Worm (Caenorhabditis elegans): ENCODE data around the gene Y53C12A.7.
A peak's percentile ranks its signal among the peaks of the same experiment; 100 is the strongest.

Y53C12A.7 gene

ce11 chrII:9656210-9656755 is 44.1 kb upstream of the Y53C12A.7 start, which contains the start of gene gstk-1 (continued):
- TF ChIP-seq mep-1 (tag; optimal IDR thresholded peaks at IDR 0.05): no peak
- peak in 2 of 6 experiments; percentile 44 to 67 for TF ChIP-seq elt-3 (tag; optimal IDR thresholded peaks at IDR 0.05)
- TF ChIP-seq nhr-12 (tag; optimal IDR thresholded peaks at IDR 0.05): no peak
- TF ChIP-seq nhr-90 (tag; optimal IDR thresholded peaks at IDR 0.05; ENCODE audit: poor library complexity): peak; percentile 61
- TF ChIP-seq lin-14 (GFP tag; optimal IDR thresholded peaks at IDR 0.05): peak; percentile 10
- TF ChIP-seq ces-1 (GFP tag; optimal IDR thresholded peaks at IDR 0.05): no peak
- peak; percentile 31 for TF ChIP-seq blmp-1 (tag; optimal IDR thresholded peaks at IDR 0.05)
- TF ChIP-seq unc-30 (tag; optimal IDR thresholded peaks at IDR 0.05): no peak
- TF ChIP-seq rnt-1 (tag; optimal IDR thresholded peaks at IDR 0.05): peak; percentile 23
- no peak for TF ChIP-seq unc-86 (tag; optimal IDR thresholded peaks at IDR 0.05)
- no peak for TF ChIP-seq nhr-237 (tag; optimal IDR thresholded peaks at IDR 0.05)
- TF ChIP-seq F16B12.6 (tag; optimal IDR thresholded peaks at IDR 0.05): no peak
- no peak for TF ChIP-seq zip-4 (GFP tag; optimal IDR thresholded peaks at IDR 0.05)
- no peak for TF ChIP-seq zag-1 (tag; optimal IDR thresholded peaks at IDR 0.05)
- TF ChIP-seq nhr-11 (tag; optimal IDR thresholded peaks at IDR 0.05): peak; percentile 13
- no peak for TF ChIP-seq pag-3 (tag; optimal IDR thresholded peaks at IDR 0.05; ENCODE audit: borderline replicate concordance, insufficient read depth)
- TF ChIP-seq nhr-85 (tag): peak; percentile 78
- TF ChIP-seq nhr-28 (tag; optimal IDR thresholded peaks at IDR 0.05): no peak
- TF ChIP-seq tbx-2 (tag; optimal IDR thresholded peaks at IDR 0.05): peak; percentile 9
- peak; percentile 68 for TF ChIP-seq elt-2 (tag; optimal IDR thresholded peaks at IDR 0.05)
- no peak for TF ChIP-seq lin-15B (tag; optimal IDR thresholded peaks at IDR 0.05)
- no peak for TF ChIP-seq nhr-77 (tag; optimal IDR thresholded peaks at IDR 0.05)
- TF ChIP-seq nhr-19 (GFP tag; conservative IDR thresholded peaks at IDR 0.05): 0 out of 2 replicates have a peak, but pooled peaks have one; percentile 13
- TF ChIP-seq efl-1 (optimal IDR thresholded peaks at IDR 0.05): peak in 1 of 2 experiments; percentile 13
- TF ChIP-seq efl-1 (GFP tag; optimal IDR thresholded peaks at IDR 0.05 in 1 of 2): no peak

ce11 chrII:9658915-9659314 is 41.4 kb upstream of the Y53C12A.7 start, which contains the start of gene ZK1320.2:
Gene ZK1320.2, minus strand, starts transcription at chrII:9659002.
- no peak for TF ChIP-seq lin-15B (tag; optimal IDR thresholded peaks at IDR 0.05)
- no peak for TF ChIP-seq mep-1 (tag; optimal IDR thresholded peaks at IDR 0.05)
- TF ChIP-seq alr-1 (tag; optimal IDR thresholded peaks at IDR 0.05; ENCODE audit: borderline replicate concordance): no peak
- peak; percentile 26 for TF ChIP-seq elt-2 (tag; optimal IDR thresholded peaks at IDR 0.05)

- TF ChIP-seq lin-15B (tag; optimal IDR thresholded peaks at IDR 0.05) (no peak), C34B4.2 (tag; optimal IDR thresholded peaks at IDR 0.05) (no peak)
Measured at ce11 chrII:9660379-9660778, 40.0 kb upstream of the Y53C12A.7 start, which contains the start of gene ZK1320.3. Gene ZK1320.3, minus strand, starts transcription at chrII:9660419.

ce11 chrII:9662160-9662559 is 38.2 kb upstream of the Y53C12A.7 start:
- TF ChIP-seq snpc-4 (tag; optimal IDR thresholded peaks at IDR 0.05) (no peak), jun-1 (tag; optimal IDR thresholded peaks at IDR 0.05) (no peak), lin-15B (tag; optimal IDR thresholded peaks at IDR 0.05) (no peak), nhr-12 (tag; optimal IDR thresholded peaks at IDR 0.05) (no peak), ceh-88 (GFP tag; IDR thresholded peaks at IDR 0.05) (no peak), nhr-11 (tag; optimal IDR thresholded peaks at IDR 0.05) (no peak), lsy-2 (tag; optimal IDR thresholded peaks at IDR 0.05) (no peak), efl-1 (optimal IDR thresholded peaks at IDR 0.05) (no peak), efl-1 (GFP tag; optimal IDR thresholded peaks at IDR 0.05 in 1 of 2) (no peak), nhr-19 (GFP tag; conservative IDR thresholded peaks at IDR 0.05) (no peak), fkh-4 (tag; optimal IDR thresholded peaks at IDR 0.05; ENCODE audit: borderline replicate concordance) (no peak), nhr-85 (tag) (no peak), lir-3 (tag; optimal IDR thresholded peaks at IDR 0.05; ENCODE audit: poor library complexity) (no peak)

ce11 chrII:9662797-9663196 is 37.5 kb upstream of the Y53C12A.7 start, which contains the start of gene cyp-13A10:
Gene cyp-13A10, minus strand, starts transcription at chrII:9662884.
- TF ChIP-seq nhr-20 (tag; optimal IDR thresholded peaks at IDR 0.05) (peak; percentile 47), nhr-71 (tag; optimal IDR thresholded peaks at IDR 0.05) (peak; percentile 18), ceh-82 (tag; optimal IDR thresholded peaks at IDR 0.05) (no peak), efl-1 (optimal IDR thresholded peaks at IDR 0.05) (no peak), efl-1 (GFP tag; optimal IDR thresholded peaks at IDR 0.05 in 1 of 2) (no peak), nhr-85 (tag) (peak; percentile 66), mep-1 (tag; optimal IDR thresholded peaks at IDR 0.05) (no peak), elt-3 (tag; optimal IDR thresholded peaks at IDR 0.05) (peak in 1 of 6 experiments; percentile 38), skn-1 (tag; optimal IDR thresholded peaks at IDR 0.05) (no peak), blmp-1 (tag; optimal IDR thresholded peaks at IDR 0.05) (peak; percentile 26), lsy-2 (tag; optimal IDR thresholded peaks at IDR 0.05) (no peak), lin-14 (GFP tag; optimal IDR thresholded peaks at IDR 0.05) (peak; percentile 10)

Measured in whole organism, L1 larva.